Fruit fly (Drosophila melanogaster): ENCODE results near the gene Cyp6d5.

The Cyp6d5 gene

DNA sequence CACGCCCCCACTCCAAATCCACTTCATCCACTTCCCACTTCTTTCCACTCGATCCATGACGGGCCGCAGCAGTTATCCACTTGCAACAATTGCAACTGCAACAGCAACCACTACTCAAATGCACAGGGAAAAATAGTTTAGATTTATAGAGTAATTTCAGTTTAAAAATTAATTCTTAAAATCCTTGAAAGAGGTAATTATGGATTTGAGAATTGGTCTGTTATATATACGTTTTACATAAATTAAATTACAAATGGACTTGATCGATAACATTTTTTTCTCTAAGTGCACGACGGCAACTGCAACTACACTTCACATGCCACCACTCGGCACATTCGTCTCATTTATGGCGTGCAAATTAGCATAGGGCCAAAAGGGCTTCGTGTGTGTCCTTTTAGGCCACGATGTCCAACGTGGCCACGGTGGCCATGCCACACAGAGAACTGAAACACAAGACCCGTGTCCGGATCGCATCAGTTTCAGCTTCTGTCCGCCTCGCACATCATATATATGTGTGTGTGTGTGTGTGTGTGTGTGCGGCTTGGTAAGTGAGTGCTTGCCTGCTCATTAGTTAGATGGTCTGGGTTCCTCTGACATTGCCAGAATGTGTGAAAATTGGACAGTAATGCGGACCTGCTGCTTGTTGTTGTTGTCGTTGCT lies 44.0 kb upstream of the Cyp6d5 start (continued):
- TF ChIP-seq CG14965 (GFP tag; optimal IDR thresholded peaks at IDR 0.05; ENCODE audit: borderline replicate concordance) (no peak), Lim3 (GFP tag; IDR thresholded peaks at IDR 0.05) (no peak), CG14441 (GFP tag; IDR thresholded peaks at IDR 0.05) (peak; percentile 58), lov (optimal IDR thresholded peaks at IDR 0.05) (no peak), lov (GFP tag; IDR thresholded peaks at IDR 0.05) (peak; percentile 68; the same call in 1 of the 3 replicates), ftz-f1 (GFP tag; optimal IDR thresholded peaks at IDR 0.05) (no peak), tup (GFP tag; optimal IDR thresholded peaks at IDR 0.05) (peak; percentile 21), CG1832 (GFP tag; optimal IDR thresholded peaks at IDR 0.05) (no peak), CTCF (GFP tag; optimal IDR thresholded peaks at IDR 0.05) (no peak), run (tag; optimal IDR thresholded peaks at IDR 0.05) (peak; percentile 33), p53 (GFP tag; optimal IDR thresholded peaks at IDR 0.05) (no peak), chm (GFP tag; IDR thresholded peaks at IDR 0.05) (peak; percentile 67; the same call in 1 of the 2 replicates), Sox102F (GFP tag; optimal IDR thresholded peaks at IDR 0.05) (peak; percentile 75), insv (GFP tag; optimal IDR thresholded peaks at IDR 0.05) (no peak), Max (GFP tag; optimal IDR thresholded peaks at IDR 0.05) (peak; percentile 65), CG3281 (GFP tag; optimal IDR thresholded peaks at IDR 0.05) (peak; percentile 41), GATAe (GFP tag; conservative IDR thresholded peaks at IDR 0.05) (no peak), Dp (GFP tag; optimal IDR thresholded peaks at IDR 0.05) (no peak), Kr (GFP tag; optimal IDR thresholded peaks at IDR 0.05) (peak; percentile 69), Side (GFP tag; optimal IDR thresholded peaks at IDR 0.05) (peak; percentile 42), CG18599 (GFP tag; optimal IDR thresholded peaks at IDR 0.05) (peak; percentile 32), CG4282 (GFP tag; optimal IDR thresholded peaks at IDR 0.05) (no peak), CG31365 (tag; optimal IDR thresholded peaks at IDR 0.05) (no peak), CG8290 (GFP tag; optimal IDR thresholded peaks at IDR 0.05) (peak; percentile 53), CG8290 (tag; optimal IDR thresholded peaks at IDR 0.05) (peak; percentile 21 to 54), grau (tag; optimal IDR thresholded peaks at IDR 0.05) (peak; percentile 74), Nf-YC (tag; optimal IDR thresholded peaks at IDR 0.05) (no peak), CG6689 (GFP tag; IDR thresholded peaks at IDR 0.05) (peak; percentile 75), CG6175 (GFP tag; IDR thresholded peaks at IDR 0.05) (no peak), CG30020 (tag; optimal IDR thresholded peaks at IDR 0.05) (peak; percentile 29), wdn (GFP tag; IDR thresholded peaks at IDR 0.05) (0 out of 2 replicates have a peak, but pooled peaks have one; percentile 28), tap (tag; optimal IDR thresholded peaks at IDR 0.05) (peak; percentile 64), Gsc (GFP tag; IDR thresholded peaks at IDR 0.05) (no peak), prd (optimal IDR thresholded peaks at IDR 0.05) (no peak), prd (GFP tag; IDR thresholded peaks at IDR 0.05) (peak; percentile 94), D19A (tag; optimal IDR thresholded peaks at IDR 0.05) (peak; percentile 79), B-H2 (GFP tag; optimal IDR thresholded peaks at IDR 0.05) (no peak), Rfx (GFP tag; IDR thresholded peaks at IDR 0.05) (no peak), CG11504 (tag; optimal IDR thresholded peaks at IDR 0.05) (peak; percentile 78), bowl (GFP tag; IDR thresholded peaks at IDR 0.05) (no peak), ssp (GFP tag; IDR thresholded peaks at IDR 0.05) (peak; percentile 33; the same call in 1 of the 2 replicates), mirr (GFP tag; optimal IDR thresholded peaks at IDR 0.05) (no peak), maf-S (GFP tag; optimal IDR thresholded peaks at IDR 0.05) (peak; percentile 49), caup (GFP tag; optimal IDR thresholded peaks at IDR 0.05; ENCODE audit: severe bottlenecking) (no peak), seq (GFP tag; IDR thresholded peaks at IDR 0.05) (peak; percentile 54; the same call in 1 of the 2 replicates), Usf (GFP tag; optimal IDR thresholded peaks at IDR 0.05) (peak; percentile 39), CG11085 (GFP tag; IDR thresholded peaks at IDR 0.05) (no peak), hth (optimal IDR thresholded peaks at IDR 0.05) (no peak), CG12299 (tag; optimal IDR thresholded peaks at IDR 0.05) (peak; percentile 46), CG2116 (GFP tag; optimal IDR thresholded peaks at IDR 0.05) (peak; percentile 16), CG9609 (GFP tag; optimal IDR thresholded peaks at IDR 0.05) (peak; percentile 42), CG13123 (GFP tag; optimal IDR thresholded peaks at IDR 0.05) (peak; percentile 22)

Measured in whole organism, embryonic.